Worm (Caenorhabditis elegans): ENCODE data around the gene acc-3.

DNA sequence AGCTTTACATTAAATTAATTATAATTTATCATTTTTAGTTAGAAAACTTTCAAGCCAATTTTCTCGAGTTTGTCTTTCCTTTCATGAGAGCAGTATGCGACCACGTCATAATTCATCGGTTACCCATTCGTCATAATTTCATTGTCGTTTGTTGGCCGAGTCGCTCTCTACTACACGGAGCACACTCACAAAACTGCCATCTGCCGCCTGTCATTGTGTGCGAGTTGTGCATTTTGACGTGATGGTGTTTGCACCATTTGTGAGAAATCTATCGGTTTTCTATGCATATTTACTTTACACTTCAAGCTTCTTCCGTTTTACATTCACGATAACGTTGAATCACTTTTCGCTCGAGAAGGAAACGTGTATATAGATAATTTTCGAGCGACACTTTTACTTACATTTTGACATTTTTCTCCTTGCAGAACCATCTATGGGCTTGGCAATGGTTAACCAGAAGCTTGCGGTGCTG lies 20.5 kb downstream of the acc-3 start, which contains the start of gene dhhc-10:
- TF ChIP-seq ama-1 (optimal IDR thresholded peaks at IDR 0.05) (no peak), ets-7 (tag; optimal IDR thresholded peaks at IDR 0.05) (no peak), hmg-4 (GFP tag; optimal IDR thresholded peaks at IDR 0.05) (no peak), B0310.2 (tag; optimal IDR thresholded peaks at IDR 0.05) (no peak), flt-1 (GFP tag; IDR thresholded peaks at IDR 0.05) (no peak), tra-4 (tag; optimal IDR thresholded peaks at IDR 0.05) (no peak)

All from whole organism, early embryonic.